Fruit fly (Drosophila melanogaster) whole organism, embryonic: ENCODE measurements around the gene CG8281.
A peak's percentile ranks its signal among the peaks of the same experiment; 100 is the strongest.

Experiments used
- Awh ChIP-seq: fragments of 200-800 bp; sonication (Bioruptor generic); IDR thresholded peaks from 2 replicates; pipeline ENCODE4, ENCODE4 v1.3.6; 2022; ENCODE audit warnings: missing biosample characterization, missing genetic modification characterization
- B-H2 ChIP-seq: fragments of 200-800 bp; sonication (Bioruptor generic); optimal IDR thresholded peaks from 2 replicates; lab custom pipeline; 2018; ENCODE audit warnings: missing biosample characterization, mild to moderate bottlenecking, missing genetic modification characterization
- CG11093 ChIP-seq: fragments of 200-800 bp; sonication (Bioruptor generic); IDR thresholded peaks from 3 replicates; pipeline ENCODE4 v1.3.6; 2022; ENCODE audit warnings: missing biosample characterization, missing genetic modification characterization
- CG11695 ChIP-seq: fragments of 200-800 bp; sonication (Bioruptor generic); IDR thresholded peaks from 3 replicates; pipeline ENCODE4 v1.3.6; 2022; ENCODE audit warnings: missing biosample characterization, missing genetic modification characterization
- CG12299 ChIP-seq: fragments of 200-800 bp; sonication (Bioruptor generic); optimal IDR thresholded peaks from 2 replicates; lab custom pipeline; 2018; ENCODE audit warnings: missing biosample characterization, mild to moderate bottlenecking, missing genetic modification characterization
- CG15601 ChIP-seq: fragments of 200-800 bp; sonication (Bioruptor generic); optimal IDR thresholded peaks from 3 replicates; lab custom pipeline; 2019; ENCODE audit warnings: missing biosample characterization, mild to moderate bottlenecking, missing genetic modification characterization, moderate library complexity
- CG17829 ChIP-seq: fragments of 200-800 bp; optimal IDR thresholded peaks from 2 replicates; lab custom pipeline; 2019; ENCODE audit warnings: missing biosample characterization, mild to moderate bottlenecking, missing genetic modification characterization, moderate library complexity
- CG18476 ChIP-seq: fragments of 200-800 bp; sonication (Bioruptor generic); optimal IDR thresholded peaks from 2 replicates; lab custom pipeline; 2016; ENCODE audit warnings: missing biosample characterization, mild to moderate bottlenecking, missing genetic modification characterization
- CG2875 ChIP-seq: fragments of 200-800 bp; sonication (Bioruptor generic); optimal IDR thresholded peaks from 2 replicates; lab custom pipeline; 2017; ENCODE audit warnings: missing biosample characterization, mild to moderate bottlenecking, missing genetic modification characterization, missing genetic modification reagents
- CG32772 ChIP-seq: fragments of 200-800 bp; sonication (Bioruptor generic); IDR thresholded peaks from 2 replicates; pipeline ENCODE4 v1.3.6; 2022; ENCODE audit warnings: missing biosample characterization, missing genetic modification characterization
- CG33213 ChIP-seq: fragments of 200-800 bp; sonication (Bioruptor generic); optimal IDR thresholded peaks from 3 replicates; lab custom pipeline; 2016; ENCODE audit warnings: missing biosample characterization, missing genetic modification characterization
- CG4404 ChIP-seq: fragments of 200-800 bp; sonication (Bioruptor generic); IDR thresholded peaks from 2 replicates; pipeline ENCODE4 v1.3.6; 2022; ENCODE audit warnings: missing biosample characterization, missing genetic modification characterization
- CG4854 ChIP-seq: fragments of 200-800 bp; sonication (Bioruptor generic); optimal IDR thresholded peaks from 2 replicates; lab custom pipeline; 2016; ENCODE audit warnings: missing biosample characterization, missing genetic modification characterization, inconsistent platforms
- CG5245 ChIP-seq: fragments of 200-800 bp; sonication (Bioruptor generic); optimal IDR thresholded peaks from 3 replicates; lab custom pipeline; 2016; ENCODE audit warnings: missing biosample characterization, missing genetic modification characterization
- CG6254 ChIP-seq: fragments of 200-800 bp; sonication (Bioruptor generic); optimal IDR thresholded peaks from 3 replicates; lab custom pipeline; 2017; ENCODE audit warnings: mild to moderate bottlenecking, missing biosample characterization, missing genetic modification reagents, missing genetic modification characterization
- CG7271 ChIP-seq: fragments of 200-800 bp; sonication (Bioruptor generic); optimal IDR thresholded peaks from 2 replicates; lab custom pipeline; 2018; ENCODE audit warnings: missing biosample characterization, mild to moderate bottlenecking, missing genetic modification characterization, moderate library complexity
- CG7556 ChIP-seq: fragments of 200-800 bp; sonication (Bioruptor generic); optimal IDR thresholded peaks from 2 replicates; lab custom pipeline; 2017; ENCODE audit warnings: missing biosample characterization, mild to moderate bottlenecking, missing genetic modification characterization
- CG7745 ChIP-seq: fragments of 200-800 bp; sonication (Bioruptor generic); optimal IDR thresholded peaks from 2 replicates; lab custom pipeline; 2018; ENCODE audit warnings: missing biosample characterization, mild to moderate bottlenecking, missing genetic modification characterization, moderate library complexity
- CrebB ChIP-seq: fragments of 200-800 bp; sonication (Bioruptor generic); optimal IDR thresholded peaks from 3 replicates; lab custom pipeline; 2018; ENCODE audit warnings: missing biosample characterization, mild to moderate bottlenecking, missing genetic modification characterization
- D19B ChIP-seq: fragments of 200-800 bp; sonication (Bioruptor generic); optimal IDR thresholded peaks from 2 replicates; lab custom pipeline; 2017; ENCODE audit warnings: missing biosample characterization, mild to moderate bottlenecking, missing genetic modification characterization
- Deaf1 ChIP-seq: fragments of 200-800 bp; optimal IDR thresholded peaks from 3 replicates; lab custom pipeline; 2019; ENCODE audit warnings: missing biosample characterization, mild to moderate bottlenecking, missing genetic modification characterization, moderate library complexity
- Ets65A ChIP-seq: fragments of 200-800 bp; sonication (Bioruptor generic); peaks from one replicate; lab custom pipeline; 2016; ENCODE audit warnings: missing biosample characterization, missing genetic modification characterization
- Fer2 ChIP-seq: fragments of 200-800 bp; sonication (Bioruptor generic); optimal IDR thresholded peaks from 2 replicates; lab custom pipeline; 2018; ENCODE audit warnings: missing biosample characterization, mild to moderate bottlenecking, missing genetic modification characterization, moderate library complexity
- Hey ChIP-seq: fragments of 200-800 bp; sonication (Bioruptor generic); optimal IDR thresholded peaks from 3 replicates; lab custom pipeline; 2018; ENCODE audit warnings: missing biosample characterization, mild to moderate bottlenecking, missing genetic modification characterization
- Lpt ChIP-seq: fragments of >200 bp; optimal IDR thresholded peaks from 2 replicates; lab custom pipeline; 2018; ENCODE audit warnings: missing biosample characterization, missing genetic modification characterization
- Nf-YB ChIP-seq: fragments of 200-800 bp; sonication (Bioruptor generic); optimal IDR thresholded peaks from 3 replicates; lab custom pipeline; 2019; ENCODE audit warnings: missing biosample characterization, mild to moderate bottlenecking, missing genetic modification characterization, moderate library complexity
- Optix ChIP-seq: fragments of 200-800 bp; sonication (Bioruptor generic); IDR thresholded peaks from 3 replicates; pipeline ENCODE4 v1.3.6; 2022; ENCODE audit warnings: missing biosample characterization, missing genetic modification characterization
- Sox102F ChIP-seq: fragments of 200-800 bp; sonication (Bioruptor generic); optimal IDR thresholded peaks from 2 replicates; lab custom pipeline; 2018; ENCODE audit warnings: missing biosample characterization, mild to moderate bottlenecking, missing genetic modification characterization, moderate library complexity
- az2 ChIP-seq: fragments of 200-800 bp; sonication (Bioruptor generic); optimal IDR thresholded peaks from 3 replicates; lab custom pipeline; 2016; ENCODE audit warnings: missing biosample characterization, missing genetic modification characterization
- bsh ChIP-seq, 2 experiments: fragments of 200-800 bp; sonication (Bioruptor generic); optimal IDR thresholded peaks; 2 replicates each; lab custom pipeline; 2017 to 2018; ENCODE audit warnings: mild to moderate bottlenecking in 2 of 2, missing biosample characterization in 2 of 2, missing genetic modification characterization in 2 of 2, moderate library complexity in 1 of 2
- cas ChIP-seq: fragments of 200-800 bp; sonication (Bioruptor generic); IDR thresholded peaks from 2 replicates; pipeline ENCODE4 v1.3.6; 2022; ENCODE audit warnings: missing biosample characterization, missing genetic modification characterization
- cg ChIP-seq: fragments of 200-800 bp; sonication (Bioruptor generic); optimal IDR thresholded peaks from 3 replicates; lab custom pipeline; 2019; ENCODE audit warnings: missing biosample characterization, mild to moderate bottlenecking, missing genetic modification characterization, moderate library complexity
- crp ChIP-seq, 2 experiments: fragments of 200-800 bp; sonication (Bioruptor generic); optimal IDR thresholded peaks; 2 replicates in 1 of 2; 3 replicates in 1 of 2; lab custom pipeline; 2017; ENCODE audit warnings: missing biosample characterization in 2 of 2, missing genetic modification characterization in 2 of 2, mild to moderate bottlenecking in 1 of 2, moderate library complexity in 1 of 2
- danr ChIP-seq: fragments of 200-800 bp; sonication (Bioruptor generic); IDR thresholded peaks from 2 replicates; pipeline ENCODE4 v1.3.6; 2022; ENCODE audit warnings: missing biosample characterization, missing genetic modification characterization
- exex ChIP-seq: fragments of 200-800 bp; sonication (Bioruptor generic); optimal IDR thresholded peaks from 4 replicates; lab custom pipeline; 2018; ENCODE audit warnings: missing biosample characterization, mild to moderate bottlenecking, missing genetic modification characterization, moderate library complexity
- fru ChIP-seq: fragments of >200 bp; optimal IDR thresholded peaks from 2 replicates; lab custom pipeline; 2017
- grau ChIP-seq: fragments of 200-800 bp; optimal IDR thresholded peaks from 3 replicates; lab custom pipeline; 2019; ENCODE audit warnings: missing biosample characterization, mild to moderate bottlenecking, missing genetic modification characterization, moderate library complexity
- kah ChIP-seq: fragments of 200-800 bp; sonication (Bioruptor generic); optimal IDR thresholded peaks from 2 replicates; lab custom pipeline; 2018; ENCODE audit warnings: missing biosample characterization, mild to moderate bottlenecking, missing genetic modification characterization
- knrl ChIP-seq: fragments of 200-800 bp; sonication (Bioruptor generic); IDR thresholded peaks from 3 replicates; pipeline ENCODE4 v1.3.6; 2022; ENCODE audit warnings: missing biosample characterization, missing genetic modification characterization; ENCODE audit not compliant: partially characterized antibody
- lbe ChIP-seq: fragments of 200-800 bp; sonication (Bioruptor generic); optimal IDR thresholded peaks from 2 replicates; lab custom pipeline; 2016; ENCODE audit warnings: missing biosample characterization, mild to moderate bottlenecking, missing genetic modification characterization
- lov ChIP-seq, 2 experiments: fragments of 200-800 bp in 1 of 2; fragments of >200 bp in 1 of 2; sonication (Bioruptor generic) in 1 of 2; IDR thresholded peaks in 1 of 2; optimal IDR thresholded peaks in 1 of 2; 2 replicates in 1 of 2; 3 replicates in 1 of 2; pipeline versions ENCODE4 v1.3.6 to Lab custom; 2017 to 2022; ENCODE audit warnings: missing biosample characterization in 1 of 2, missing genetic modification characterization in 1 of 2
- mirr ChIP-seq: fragments of 200-800 bp; sonication (Bioruptor generic); optimal IDR thresholded peaks from 3 replicates; lab custom pipeline; 2018; ENCODE audit warnings: missing biosample characterization, mild to moderate bottlenecking, missing genetic modification characterization
- peb ChIP-seq: fragments of 200-800 bp; sonication (Bioruptor generic); IDR thresholded peaks from 2 replicates; pipeline ENCODE4 v1.3.6; 2022; ENCODE audit warnings: missing biosample characterization, missing genetic modification characterization
- pros ChIP-seq: fragments of 200-800 bp; sonication (Bioruptor generic); optimal IDR thresholded peaks from 3 replicates; lab custom pipeline; 2019; ENCODE audit warnings: missing biosample characterization, mild to moderate bottlenecking, missing genetic modification characterization, moderate library complexity
- repo ChIP-seq: fragments of 200-800 bp; sonication (Bioruptor generic); optimal IDR thresholded peaks from 2 replicates; lab custom pipeline; 2016; ENCODE audit warnings: missing biosample characterization, missing genetic modification characterization
- schlank ChIP-seq: fragments of 200-800 bp; sonication (Bioruptor generic); optimal IDR thresholded peaks from 2 replicates; lab custom pipeline; 2018; ENCODE audit warnings: missing biosample characterization, mild to moderate bottlenecking, missing genetic modification characterization
- sisA ChIP-seq: fragments of 200-800 bp; sonication (Bioruptor generic); IDR thresholded peaks from 2 replicates; pipeline ENCODE4 v1.3.6; 2022; ENCODE audit warnings: missing biosample characterization, missing genetic modification characterization
- slp2 ChIP-seq: fragments of 200-800 bp; sonication (Bioruptor generic); optimal IDR thresholded peaks from 2 replicates; lab custom pipeline; 2016; ENCODE audit warnings: missing biosample characterization, missing genetic modification characterization
- stc ChIP-seq: fragments of 200-800 bp; sonication (Bioruptor generic); IDR thresholded peaks from 2 replicates; pipeline ENCODE4 v1.3.6; 2022; ENCODE audit warnings: missing biosample characterization, missing genetic modification characterization
- wdn ChIP-seq: fragments of 200-800 bp; sonication (Bioruptor generic); IDR thresholded peaks from 2 replicates; pipeline ENCODE4 v1.3.6; 2022; ENCODE audit warnings: missing biosample characterization, missing genetic modification characterization

The CG8281 gene

dm6 chr3L:7882105-7882504, 30.2 kb upstream of the CG8281 start (continued):
- no peak; the same call in 1 of the 2 replicates for TF ChIP-seq wdn (GFP tag; lab: Robert Waterston, UW)
- no peak for TF ChIP-seq Fer2
- TF ChIP-seq slp2 (GFP tag; lab: Kevin White, UChicago) = no peak
- TF ChIP-seq CG17829 (tag; lab: Kevin White, UChicago) = no peak
- no peak for TF ChIP-seq crp (GFP tag; optimal IDR thresholded peaks at IDR 0.05; lab: Kevin White, UChicago)
- peak; percentile 68 for TF ChIP-seq CG12299 (tag; lab: Kevin White, UChicago)
- TF ChIP-seq CG15601 (tag; lab: Kevin White, UChicago) = peak; percentile 48
- no peak for TF ChIP-seq CG7745 (tag; lab: Kevin White, UChicago)
- no peak for TF ChIP-seq lbe (GFP tag; lab: Kevin White, UChicago)
- peak; percentile 54 for TF ChIP-seq Nf-YB (GFP tag; lab: Kevin White, UChicago)
- peak; percentile 53 for TF ChIP-seq exex (tag; lab: Kevin White, UChicago)
- TF ChIP-seq Optix (GFP tag; lab: Robert Waterston, UW) = no peak
- TF ChIP-seq CG32772 (GFP tag; lab: Robert Waterston, UW) = no peak
- TF ChIP-seq CG11695 = peak; percentile 78; the same call in 2 of the 3 replicates
- no peak for TF ChIP-seq CG5245
- TF ChIP-seq CG4404 (GFP tag; lab: Robert Waterston, UW) = no peak
- peak; percentile 10 for TF ChIP-seq CG33213
- peak; percentile 21 for TF ChIP-seq kah (GFP tag; lab: Kevin White, UChicago)
- TF ChIP-seq Ets65A = no peak
- peak; percentile 46 for TF ChIP-seq CG2875
- TF ChIP-seq fru = no peak
- no peak for TF ChIP-seq lov (optimal IDR thresholded peaks at IDR 0.05; lab: Kevin White, UChicago)
- no peak for TF ChIP-seq lov (GFP tag; IDR thresholded peaks at IDR 0.05; lab: Robert Waterston, UW)
- TF ChIP-seq schlank = peak; percentile 74
- peak; percentile 18 for TF ChIP-seq CG18476 (GFP tag; lab: Kevin White, UChicago)
- peak; percentile 23; the same call in 1 of the 2 replicates for TF ChIP-seq peb
- peak; percentile 64 for TF ChIP-seq CG7556 (GFP tag; lab: Kevin White, UChicago)
- peak; percentile 83 for TF ChIP-seq mirr
- no peak for TF ChIP-seq pros
- peak; percentile 38 for TF ChIP-seq CG7271 (tag; lab: Kevin White, UChicago)
- no peak for TF ChIP-seq knrl (GFP tag; lab: Robert Waterston, UW)
- peak; percentile 77 for TF ChIP-seq CrebB
- peak; percentile 33 for TF ChIP-seq Hey
- peak; percentile 56 for TF ChIP-seq grau (tag; lab: Kevin White, UChicago)
- no peak for TF ChIP-seq az2
- peak; percentile 49 for TF ChIP-seq D19B
- TF ChIP-seq Lpt (GFP tag; lab: Kevin White, UChicago) = no peak
- peak; percentile 36; the same call in 1 of the 2 replicates for TF ChIP-seq Awh (GFP tag; lab: Robert Waterston, UW)
- TF ChIP-seq Sox102F (GFP tag; lab: Kevin White, UChicago) = peak; percentile 68
- peak; percentile 31 for TF ChIP-seq B-H2 (GFP tag; lab: Kevin White, UChicago)
- TF ChIP-seq CG6254 (GFP tag; lab: Kevin White, UChicago) = peak; percentile 45
- TF ChIP-seq sisA (GFP tag; lab: Robert Waterston, UW) = no peak
- TF ChIP-seq CG11093 = no peak; the same call in 2 of the 3 replicates
- TF ChIP-seq bsh (GFP tag; optimal IDR thresholded peaks at IDR 0.05; lab: Kevin White, UChicago) = peak in 1 of 2 experiments; percentile 61
- no peak for TF ChIP-seq Deaf1
- TF ChIP-seq CG4854 (GFP tag; lab: Kevin White, UChicago) = peak; percentile 48
- TF ChIP-seq cas (GFP tag; lab: Robert Waterston, UW) = no peak
- no peak for TF ChIP-seq danr
- no peak for TF ChIP-seq cg (GFP tag; lab: Kevin White, UChicago)
- TF ChIP-seq repo (GFP tag; lab: Kevin White, UChicago) = no peak
- TF ChIP-seq stc (GFP tag; lab: Robert Waterston, UW) = peak; percentile 35; the same call in 1 of the 2 replicates
